Fruit fly (Drosophila melanogaster) whole organism, embryonic: ENCODE measurements around the gene UQCR-C1.

Source experiments
- Bteb2 ChIP-seq: fragments of 200-800 bp; sonication (Bioruptor generic); optimal IDR thresholded peaks from 2 replicates; lab custom pipeline; 2016; ENCODE audit warnings: missing biosample characterization, missing genetic modification characterization
- CG10431 ChIP-seq: fragments of 200-800 bp; sonication (Bioruptor generic); optimal IDR thresholded peaks from 3 replicates; lab custom pipeline; 2018; ENCODE audit warnings: missing biosample characterization, mild to moderate bottlenecking, missing genetic modification characterization
- CG11560 ChIP-seq: fragments of 200-800 bp; sonication (Bioruptor generic); IDR thresholded peaks from 3 replicates; pipeline ENCODE4 v1.3.6; 2022; ENCODE audit warnings: missing biosample characterization, missing genetic modification characterization
- CG12769 ChIP-seq: fragments of 200-800 bp; sonication (Bioruptor generic); optimal IDR thresholded peaks from 2 replicates; lab custom pipeline; 2019; ENCODE audit warnings: missing biosample characterization, mild to moderate bottlenecking, missing genetic modification characterization, moderate library complexity
- CG13424 ChIP-seq: fragments of 200-800 bp; sonication (Bioruptor generic); optimal IDR thresholded peaks from 2 replicates; lab custom pipeline; 2019; ENCODE audit warnings: missing biosample characterization, mild to moderate bottlenecking, missing genetic modification characterization, moderate library complexity
- CG1603 ChIP-seq: fragments of 200-800 bp; sonication (Bioruptor generic); optimal IDR thresholded peaks from 2 replicates; lab custom pipeline; 2019; ENCODE audit warnings: missing biosample characterization, mild to moderate bottlenecking, missing genetic modification characterization, moderate library complexity
- CG1647 ChIP-seq: fragments of 200-800 bp; sonication (Bioruptor generic); optimal IDR thresholded peaks from 3 replicates; lab custom pipeline; 2016; ENCODE audit warnings: missing biosample characterization, missing genetic modification characterization
- CG17802 ChIP-seq: fragments of 200-800 bp; sonication (Bioruptor generic); optimal IDR thresholded peaks from 2 replicates; lab custom pipeline; 2018; ENCODE audit warnings: missing biosample characterization, mild to moderate bottlenecking, missing genetic modification characterization, moderate library complexity
- CG18764 ChIP-seq: fragments of 200-800 bp; sonication (Bioruptor generic); optimal IDR thresholded peaks from 3 replicates; lab custom pipeline; 2016; ENCODE audit warnings: missing biosample characterization, missing genetic modification characterization
- CG2120 ChIP-seq: fragments of 200-800 bp; sonication (Bioruptor generic); optimal IDR thresholded peaks from 3 replicates; lab custom pipeline; 2016; ENCODE audit warnings: missing biosample characterization, missing genetic modification characterization
- CG2129 ChIP-seq: fragments of 200-800 bp; sonication (Bioruptor generic); IDR thresholded peaks from 2 replicates; pipeline ENCODE4 v1.3.6; 2022; ENCODE audit warnings: missing biosample characterization, missing genetic modification characterization; ENCODE audit not compliant: partially characterized antibody
- CG2202 ChIP-seq: fragments of 200-800 bp; sonication (Bioruptor generic); optimal IDR thresholded peaks from 2 replicates; lab custom pipeline; 2018; ENCODE audit warnings: missing biosample characterization, mild to moderate bottlenecking, missing genetic modification characterization
- CG2678 ChIP-seq: fragments of 200-800 bp; sonication (Bioruptor generic); optimal IDR thresholded peaks from 3 replicates; lab custom pipeline; 2019; ENCODE audit warnings: missing biosample characterization, mild to moderate bottlenecking, missing genetic modification characterization, moderate library complexity
- CG2712 ChIP-seq: fragments of 200-800 bp; optimal IDR thresholded peaks from 3 replicates; lab custom pipeline; 2019; ENCODE audit warnings: missing biosample characterization, mild to moderate bottlenecking, missing genetic modification characterization, moderate library complexity
- CG3407 ChIP-seq: fragments of 200-800 bp; sonication (Bioruptor generic); optimal IDR thresholded peaks from 2 replicates; lab custom pipeline; 2018; ENCODE audit warnings: missing biosample characterization, mild to moderate bottlenecking, missing genetic modification characterization
- CG3847 ChIP-seq: fragments of 200-800 bp; sonication (Bioruptor generic); IDR thresholded peaks from 2 replicates; pipeline ENCODE4 v1.3.6; 2022; ENCODE audit warnings: missing biosample characterization, missing genetic modification characterization
- CG43689 ChIP-seq: fragments of 200-800 bp; sonication (Bioruptor generic); IDR thresholded peaks from 2 replicates; pipeline ENCODE4 v1.3.6; 2022; ENCODE audit warnings: missing biosample characterization, missing genetic modification characterization
- CG6254 ChIP-seq: fragments of 200-800 bp; sonication (Bioruptor generic); optimal IDR thresholded peaks from 3 replicates; lab custom pipeline; 2017; ENCODE audit warnings: mild to moderate bottlenecking, missing biosample characterization, missing genetic modification reagents, missing genetic modification characterization
- CG6689 ChIP-seq: fragments of 200-800 bp; sonication (Bioruptor generic); IDR thresholded peaks from 2 replicates; pipeline ENCODE4 v1.3.6; 2022; ENCODE audit warnings: missing biosample characterization, missing genetic modification characterization
- CG7928 ChIP-seq: fragments of 200-800 bp; sonication (Bioruptor generic); optimal IDR thresholded peaks from 2 replicates; lab custom pipeline; 2017; ENCODE audit warnings: missing biosample characterization, mild to moderate bottlenecking, missing genetic modification characterization
- CG7963 ChIP-seq: fragments of 200-800 bp; sonication (Bioruptor generic); IDR thresholded peaks from 3 replicates; pipeline ENCODE4 v1.3.6; 2022; ENCODE audit warnings: missing biosample characterization, missing genetic modification characterization; ENCODE audit not compliant: partially characterized antibody
- CG8290 ChIP-seq, 3 experiments: fragments of 200-800 bp; sonication (Bioruptor generic); optimal IDR thresholded peaks; 2 replicates each; lab custom pipeline; 2016 to 2019; ENCODE audit warnings: missing biosample characterization in 3 of 3, missing genetic modification characterization in 3 of 3, mild to moderate bottlenecking in 2 of 3, moderate library complexity in 1 of 3
- CG9797 ChIP-seq: fragments of 200-800 bp; sonication (Bioruptor generic); optimal IDR thresholded peaks from 3 replicates; lab custom pipeline; 2018; ENCODE audit warnings: missing biosample characterization, mild to moderate bottlenecking, missing genetic modification characterization
- Chrac-16 ChIP-seq: fragments of 200-800 bp; sonication (Bioruptor generic); optimal IDR thresholded peaks from 3 replicates; lab custom pipeline; 2016; ENCODE audit warnings: missing biosample characterization, missing genetic modification characterization
- CkIIα-i1 ChIP-seq: fragments of 200-800 bp; sonication (Bioruptor generic); IDR thresholded peaks from 2 replicates; pipeline ENCODE4 v1.3.6; 2022; ENCODE audit warnings: missing biosample characterization, missing genetic modification characterization
- D19A ChIP-seq: fragments of 200-800 bp; optimal IDR thresholded peaks from 3 replicates; lab custom pipeline; 2019; ENCODE audit warnings: missing biosample characterization, mild to moderate bottlenecking, missing genetic modification characterization, moderate library complexity
- Dip3 ChIP-seq: fragments of 200-800 bp; sonication (Bioruptor generic); optimal IDR thresholded peaks from 3 replicates; lab custom pipeline; 2016; ENCODE audit warnings: missing biosample characterization, missing genetic modification characterization
- Dll ChIP-seq: fragments of 200-800 bp; sonication (Bioruptor generic); IDR thresholded peaks from 4 replicates; pipeline ENCODE4 v1.3.6; 2022; ENCODE audit warnings: missing biosample characterization, missing genetic modification characterization; ENCODE audit not compliant: partially characterized antibody
- Doc3 ChIP-seq: fragments of 200-800 bp; sonication (Bioruptor generic); IDR thresholded peaks from 3 replicates; pipeline ENCODE4 v1.3.6; 2022; ENCODE audit warnings: missing biosample characterization, missing genetic modification characterization; ENCODE audit not compliant: partially characterized antibody
- Dref ChIP-seq: fragments of 200-800 bp; sonication (Bioruptor generic); IDR thresholded peaks from 2 replicates; pipeline ENCODE4 v1.3.6; 2022; ENCODE audit warnings: missing biosample characterization, missing genetic modification characterization
- Drgx ChIP-seq: fragments of 200-800 bp; sonication (Bioruptor generic); IDR thresholded peaks from 2 replicates; pipeline ENCODE4 v1.3.6; 2022; ENCODE audit warnings: missing biosample characterization, missing genetic modification characterization
- H2.0 ChIP-seq: fragments of 200-800 bp; sonication (Bioruptor generic); IDR thresholded peaks from 2 replicates; pipeline ENCODE4 v1.3.6; 2022; ENCODE audit warnings: missing biosample characterization, missing genetic modification characterization
- HLH4C ChIP-seq: fragments of 200-800 bp; sonication (Bioruptor generic); IDR thresholded peaks from 3 replicates; pipeline ENCODE4 v1.3.6; 2022; ENCODE audit warnings: missing biosample characterization, missing genetic modification characterization; ENCODE audit not compliant: partially characterized antibody
- Hr3 ChIP-seq: fragments of 200-800 bp; sonication (Bioruptor generic); optimal IDR thresholded peaks from 3 replicates; lab custom pipeline; 2016; ENCODE audit warnings: missing biosample characterization, missing genetic modification characterization
- MESR4 ChIP-seq: fragments of 200-800 bp; sonication (Bioruptor generic); optimal IDR thresholded peaks from 2 replicates; lab custom pipeline; 2018; ENCODE audit warnings: missing biosample characterization, mild to moderate bottlenecking, missing genetic modification characterization, moderate library complexity
- Sin3A ChIP-seq: fragments of >200 bp; optimal IDR thresholded peaks from 2 replicates; lab custom pipeline; 2018
- Sox100B ChIP-seq: fragments of 200-800 bp; sonication (Bioruptor generic); optimal IDR thresholded peaks from 3 replicates; lab custom pipeline; 2018; ENCODE audit warnings: missing biosample characterization, mild to moderate bottlenecking, missing genetic modification characterization
- croc ChIP-seq: fragments of 200-800 bp; sonication (Bioruptor generic); conservative IDR thresholded peaks from 3 replicates; pipeline ENCODE4 v1.3.6; 2022; ENCODE audit warnings: missing biosample characterization, missing genetic modification characterization
- crol ChIP-seq: fragments of 200-800 bp; sonication (Bioruptor generic); IDR thresholded peaks from 2 replicates; pipeline ENCODE4 v1.3.6; 2022; ENCODE audit warnings: missing biosample characterization, missing genetic modification characterization
- fd3F ChIP-seq: fragments of 200-800 bp; sonication (Bioruptor generic); optimal IDR thresholded peaks from 2 replicates; lab custom pipeline; 2018; ENCODE audit warnings: missing biosample characterization, mild to moderate bottlenecking, missing genetic modification characterization, moderate library complexity
- grn ChIP-seq: fragments of 200-800 bp; sonication (Bioruptor generic); optimal IDR thresholded peaks from 3 replicates; lab custom pipeline; 2017; ENCODE audit warnings: missing biosample characterization, missing genetic modification characterization
- lilli ChIP-seq: fragments of 200-800 bp; sonication (Bioruptor generic); optimal IDR thresholded peaks from 3 replicates; lab custom pipeline; 2016; ENCODE audit warnings: missing biosample characterization, missing genetic modification characterization
- maf-S ChIP-seq: fragments of 200-800 bp; sonication (Bioruptor generic); optimal IDR thresholded peaks from 2 replicates; lab custom pipeline; 2016; ENCODE audit warnings: missing biosample characterization, missing genetic modification characterization
- mam ChIP-seq: fragments of 200-800 bp; sonication (Bioruptor generic); optimal IDR thresholded peaks from 3 replicates; lab custom pipeline; 2016; ENCODE audit warnings: missing biosample characterization, missing genetic modification characterization
- org-1 ChIP-seq: fragments of 200-800 bp; sonication (Bioruptor generic); optimal IDR thresholded peaks from 2 replicates; lab custom pipeline; 2017; ENCODE audit warnings: missing biosample characterization, missing genetic modification characterization
- phol ChIP-seq: fragments of 200-800 bp; sonication (Bioruptor generic); optimal IDR thresholded peaks from 3 replicates; lab custom pipeline; 2018; ENCODE audit warnings: missing biosample characterization, mild to moderate bottlenecking, missing genetic modification characterization, moderate library complexity
- sens ChIP-seq: fragments of 200-800 bp; sonication (Bioruptor generic); peaks from one replicate; lab custom pipeline; 2016; ENCODE audit warnings: missing biosample characterization, missing genetic modification characterization
- slbo ChIP-seq: fragments of 200-800 bp; sonication (Bioruptor generic); IDR thresholded peaks from 2 replicates; pipeline ENCODE4 v1.3.6; 2022; ENCODE audit warnings: missing biosample characterization, missing genetic modification characterization
- ttk ChIP-seq: fragments of 200-800 bp; sonication (Bioruptor generic); IDR thresholded peaks from 2 replicates; pipeline ENCODE4 v2.1.2; 2022; ENCODE audit warnings: missing biosample characterization, missing genetic modification characterization
- wdn ChIP-seq: fragments of 200-800 bp; sonication (Bioruptor generic); IDR thresholded peaks from 2 replicates; pipeline ENCODE4 v1.3.6; 2022; ENCODE audit warnings: missing biosample characterization, missing genetic modification characterization
- zen ChIP-seq: fragments of 200-800 bp; sonication (Bioruptor generic); optimal IDR thresholded peaks from 3 replicates; lab custom pipeline; 2018; ENCODE audit warnings: missing biosample characterization, mild to moderate bottlenecking, missing genetic modification characterization, moderate library complexity

Gene UQCR-C1

dm6 chr3R:14903837-14904431, 13.9 kb downstream of the UQCR-C1 start, which contains the start of gene VhaPPA1-1 (continued):
- TF ChIP-seq maf-S (peak; percentile 15), CG3407 (no peak), zen (tag; lab: Kevin White, UChicago) (peak; percentile 52), Sox100B (GFP tag; lab: Kevin White, UChicago) (no peak), CG12769 (tag; lab: Kevin White, UChicago) (no peak), CG11560 (tag; lab: Robert Waterston, UW) (peak; percentile 99), CkIIα-i1 (GFP tag; lab: Robert Waterston, UW) (no peak), Dip3 (GFP tag; lab: Kevin White, UChicago) (no peak), Chrac-16 (GFP tag; lab: Kevin White, UChicago) (peak; percentile 1), CG1603 (tag; lab: Kevin White, UChicago) (peak; percentile 55), CG2202 (tag; lab: Kevin White, UChicago) (peak; percentile 2), mam (GFP tag; lab: Kevin White, UChicago) (peak; percentile 18), lilli (peak; percentile 22), CG9797 (GFP tag; lab: Kevin White, UChicago) (peak; percentile 55), MESR4 (GFP tag; lab: Kevin White, UChicago) (peak; percentile 96), Dref (peak; percentile 74), Bteb2 (GFP tag; lab: Kevin White, UChicago) (no peak), slbo (GFP tag; lab: Robert Waterston, UW) (no peak), CG6254 (GFP tag; lab: Kevin White, UChicago) (no peak), Dll (peak; percentile 60; the same call in 2 of the 4 replicates), org-1 (GFP tag; lab: Kevin White, UChicago) (no peak), HLH4C (peak; percentile 61), Sin3A (lab: Kevin White, UChicago) (peak; percentile 98), Doc3 (GFP tag; lab: Robert Waterston, UW) (no peak), ttk (GFP tag; lab: Robert Waterston, UW) (no peak), CG2120 (GFP tag; lab: Kevin White, UChicago) (peak; percentile 30), CG2129 (GFP tag; lab: Robert Waterston, UW) (no peak), phol (peak; percentile 68), H2.0 (GFP tag; lab: Robert Waterston, UW) (no peak), CG7928 (GFP tag; lab: Kevin White, UChicago) (no peak), CG7963 (GFP tag; lab: Robert Waterston, UW) (no peak), Hr3 (GFP tag; lab: Kevin White, UChicago) (no peak), CG2712 (tag; lab: Kevin White, UChicago) (peak; percentile 47), D19A (tag; lab: Kevin White, UChicago) (no peak), CG8290 (GFP tag; optimal IDR thresholded peaks at IDR 0.05; lab: Kevin White, UChicago) (no peak), CG8290 (tag; optimal IDR thresholded peaks at IDR 0.05; lab: Kevin White, UChicago) (peak in 1 of 2 experiments; percentile 2), CG1647 (GFP tag; lab: Kevin White, UChicago) (no peak), CG10431 (GFP tag; lab: Kevin White, UChicago) (no peak), CG6689 (GFP tag; lab: Robert Waterston, UW) (peak; percentile 29; the same call in 1 of the 2 replicates), CG43689 (GFP tag; lab: Robert Waterston, UW) (no peak), fd3F (GFP tag; lab: Kevin White, UChicago) (no peak), crol (GFP tag; lab: Robert Waterston, UW) (no peak), Drgx (GFP tag; lab: Robert Waterston, UW) (no peak), CG2678 (tag; lab: Kevin White, UChicago) (peak; percentile 49), grn (GFP tag; lab: Kevin White, UChicago) (peak; percentile 5), CG18764 (GFP tag; lab: Kevin White, UChicago) (no peak), sens (GFP tag; lab: Kevin White, UChicago) (peak; percentile 82), wdn (GFP tag; lab: Robert Waterston, UW) (no peak), CG17802 (tag; lab: Kevin White, UChicago) (no peak), CG3847 (GFP tag; lab: Robert Waterston, UW) (no peak), CG13424 (tag; lab: Kevin White, UChicago) (no peak), croc (no peak)
